Fruit fly (Drosophila melanogaster) whole organism, prepupa: Measurements from ENCODE around the gene PolG2.

Source experiments
- CG10631 ChIP-seq: fragments of 200-800 bp; sonication (Bioruptor generic); optimal IDR thresholded peaks from 2 replicates; lab custom pipeline; 2016; ENCODE audit warnings: missing biosample characterization, missing genetic modification characterization
- CG3919 ChIP-seq: fragments of 200-800 bp; sonication (Bioruptor generic); optimal IDR thresholded peaks from 3 replicates; lab custom pipeline; 2016; ENCODE audit warnings: missing biosample characterization, missing genetic modification characterization
- CG4318 ChIP-seq: fragments of 200-800 bp; sonication (Bioruptor generic); optimal IDR thresholded peaks from 3 replicates; lab custom pipeline; 2017; ENCODE audit warnings: missing biosample characterization, mild to moderate bottlenecking, missing genetic modification characterization
- CG6163 ChIP-seq: fragments of 200-800 bp; sonication (Bioruptor generic); IDR thresholded peaks from 3 replicates; pipeline ENCODE4 v1.3.6; 2022; ENCODE audit warnings: missing biosample characterization, missing genetic modification characterization
- CG6808 ChIP-seq: fragments of 200-800 bp; sonication (Bioruptor generic); optimal IDR thresholded peaks from 3 replicates; lab custom pipeline; 2017; ENCODE audit warnings: missing biosample characterization, missing genetic modification characterization, mild to moderate bottlenecking, moderate library complexity, missing genetic modification reagents
- Ets21C ChIP-seq: fragments of 200-800 bp; sonication (Bioruptor generic); optimal IDR thresholded peaks from 3 replicates; lab custom pipeline; 2016; ENCODE audit warnings: missing biosample characterization, missing genetic modification characterization
- Lpt ChIP-seq: fragments of 200-800 bp; sonication (Bioruptor generic); optimal IDR thresholded peaks from 3 replicates; lab custom pipeline; 2016; ENCODE audit warnings: missing biosample characterization, missing genetic modification characterization
- OdsH ChIP-seq: fragments of 200-800 bp; sonication (Bioruptor generic); optimal IDR thresholded peaks from 3 replicates; lab custom pipeline; 2016; ENCODE audit warnings: missing biosample characterization, missing genetic modification characterization
- Sox14 ChIP-seq: fragments of 200-800 bp; sonication (Bioruptor generic); optimal IDR thresholded peaks from 3 replicates; lab custom pipeline; 2016; ENCODE audit warnings: missing biosample characterization, missing genetic modification characterization
- net ChIP-seq: fragments of 200-800 bp; sonication (Bioruptor generic); optimal IDR thresholded peaks from 3 replicates; lab custom pipeline; 2016; ENCODE audit warnings: missing biosample characterization, missing genetic modification characterization

dm6 chr2L:13842078-13842477 lies 9.2 kb upstream of the PolG2 start:
- TF ChIP-seq Ets21C (GFP tag; lab: Kevin White, UChicago) = no peak
- TF ChIP-seq CG3919 (GFP tag; lab: Kevin White, UChicago) = no peak
- no peak for TF ChIP-seq Lpt (GFP tag; lab: Kevin White, UChicago)
- no peak for TF ChIP-seq CG6808 (GFP tag; lab: Kevin White, UChicago)
- TF ChIP-seq net (GFP tag; lab: Kevin White, UChicago) = no peak
- no peak for TF ChIP-seq OdsH (GFP tag; lab: Kevin White, UChicago)
- TF ChIP-seq CG6163 (GFP tag; lab: Robert Waterston, UW) = no peak
- TF ChIP-seq CG4318 = no peak
- TF ChIP-seq CG10631 (GFP tag; lab: Kevin White, UChicago) = no peak
- no peak for TF ChIP-seq Sox14 (GFP tag; lab: Kevin White, UChicago)
